Fruit fly (Drosophila melanogaster): ENCODE data around the gene CG31097.
A peak's percentile ranks its signal among the peaks of the same experiment; 100 is the strongest.

DNA sequence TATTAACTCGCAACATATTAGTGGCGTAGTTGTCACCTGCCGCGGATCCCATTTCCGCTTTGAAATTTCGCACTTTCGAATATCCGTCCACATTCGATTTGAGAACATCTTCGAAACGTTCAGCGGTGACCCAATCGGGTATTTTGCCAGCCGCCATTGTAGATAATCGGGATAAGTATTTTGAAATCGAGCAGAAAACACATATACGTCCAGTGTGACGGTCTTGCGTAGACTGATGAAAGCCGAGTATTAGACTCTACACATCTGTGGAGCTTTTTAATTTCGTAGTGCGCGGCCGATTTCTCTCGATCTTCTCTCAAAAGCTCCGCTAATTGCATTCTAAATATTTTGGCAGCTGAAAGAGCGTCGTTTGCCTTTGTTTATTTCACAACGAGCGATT is 31.5 kb upstream of the CG31097 start, which contains the start of gene CHKov1:
- TF ChIP-seq CG13894 (tag; optimal IDR thresholded peaks at IDR 0.05), result no peak
- TF ChIP-seq CG15011 (GFP tag; optimal IDR thresholded peaks at IDR 0.05), result no peak
- peak in 1 of 2 experiments; percentile 39 for TF ChIP-seq Trl (optimal IDR thresholded peaks at IDR 0.05)
- no peak for TF ChIP-seq Trl (GFP tag; optimal IDR thresholded peaks at IDR 0.05)
- TF ChIP-seq YL-1 (GFP tag; optimal IDR thresholded peaks at IDR 0.05), result no peak
- TF ChIP-seq HLHmδ (GFP tag; optimal IDR thresholded peaks at IDR 0.05), result no peak
- TF ChIP-seq gcm (GFP tag; optimal IDR thresholded peaks at IDR 0.05), result no peak
- peak; percentile 23; the same call in 1 of the 2 replicates for TF ChIP-seq NFAT (GFP tag; IDR thresholded peaks at IDR 0.05)
- TF ChIP-seq CG4282 (GFP tag; optimal IDR thresholded peaks at IDR 0.05), result no peak
